Fruit fly (Drosophila melanogaster): ENCODE measurements around the gene jigr1.

jigr1 gene

DNA sequence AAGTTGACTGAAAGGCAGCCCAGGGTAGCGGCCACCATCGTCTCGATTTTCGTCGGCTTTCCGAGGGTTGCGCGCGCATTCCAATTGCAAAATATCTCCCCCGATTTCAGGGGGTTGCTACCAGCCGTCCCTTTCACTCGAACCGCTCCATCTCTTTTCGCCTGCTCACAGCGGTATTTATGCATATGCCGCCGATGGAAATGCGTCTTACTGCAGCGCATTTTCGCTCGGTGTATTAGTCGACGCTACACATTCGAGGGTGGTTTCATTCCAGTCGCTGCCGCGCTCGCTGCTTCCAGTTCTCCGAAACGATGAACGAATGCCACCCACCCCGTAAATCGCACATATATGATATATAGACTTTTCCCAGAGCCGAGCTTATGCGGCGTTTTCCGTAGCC lies 48.5 kb upstream of the jigr1 start (continued):
- TF ChIP-seq Jarid2 (GFP tag; optimal IDR thresholded peaks at IDR 0.05) (no peak), CG2712 (tag; optimal IDR thresholded peaks at IDR 0.05) (no peak), slbo (GFP tag; IDR thresholded peaks at IDR 0.05) (0 out of 2 replicates have a peak, but pooled peaks have one; percentile 13), croc (GFP tag; conservative IDR thresholded peaks at IDR 0.05) (no peak), Lhr (GFP tag; optimal IDR thresholded peaks at IDR 0.05) (no peak), trem (tag; optimal IDR thresholded peaks at IDR 0.05) (no peak), insv (GFP tag; optimal IDR thresholded peaks at IDR 0.05) (no peak), Dll (GFP tag; IDR thresholded peaks at IDR 0.05; ENCODE audit: partially characterized antibody) (no peak), Doc3 (GFP tag; IDR thresholded peaks at IDR 0.05; ENCODE audit: partially characterized antibody) (no peak), vvl (GFP tag; IDR thresholded peaks at IDR 0.05) (no peak), ato (GFP tag; IDR thresholded peaks at IDR 0.05; ENCODE audit: partially characterized antibody) (no peak), ham (GFP tag; IDR thresholded peaks at IDR 0.05) (no peak), CG15011 (GFP tag; optimal IDR thresholded peaks at IDR 0.05) (no peak), hkb (optimal IDR thresholded peaks at IDR 0.05) (no peak), hkb (GFP tag; IDR thresholded peaks at IDR 0.05) (no peak), CG1603 (tag; optimal IDR thresholded peaks at IDR 0.05) (no peak), Ada2b (GFP tag; IDR thresholded peaks at IDR 0.05) (no peak), Trl (optimal IDR thresholded peaks at IDR 0.05) (no peak), Trl (GFP tag; optimal IDR thresholded peaks at IDR 0.05) (peak; percentile 3), cg (GFP tag; optimal IDR thresholded peaks at IDR 0.05) (no peak), CG4424 (GFP tag; optimal IDR thresholded peaks at IDR 0.05) (no peak), CG7271 (tag; optimal IDR thresholded peaks at IDR 0.05) (no peak), fu2 (GFP tag; optimal IDR thresholded peaks at IDR 0.05) (no peak), cwo (GFP tag; optimal IDR thresholded peaks at IDR 0.05) (no peak), CG11093 (GFP tag; IDR thresholded peaks at IDR 0.05) (no peak), CG4730 (GFP tag; IDR thresholded peaks at IDR 0.05) (no peak), YL-1 (GFP tag; optimal IDR thresholded peaks at IDR 0.05) (no peak), CG33213 (GFP tag; optimal IDR thresholded peaks at IDR 0.05) (no peak), CG12769 (tag; optimal IDR thresholded peaks at IDR 0.05) (no peak), Sry-β (GFP tag; optimal IDR thresholded peaks at IDR 0.05) (no peak), Sry-δ (GFP tag; optimal IDR thresholded peaks at IDR 0.05) (no peak), zfh2 (GFP tag; optimal IDR thresholded peaks at IDR 0.05) (no peak), chm (GFP tag; IDR thresholded peaks at IDR 0.05) (peak; percentile 35; the same call in 1 of the 2 replicates), CG3163 (GFP tag; optimal IDR thresholded peaks at IDR 0.05) (no peak), Bteb2 (GFP tag; optimal IDR thresholded peaks at IDR 0.05) (no peak), Adf1 (GFP tag; IDR thresholded peaks at IDR 0.05) (peak; percentile 53; the same call in 1 of the 2 replicates), grau (tag; optimal IDR thresholded peaks at IDR 0.05) (no peak), Deaf1 (tag; optimal IDR thresholded peaks at IDR 0.05) (peak; percentile 90), jigr1 (GFP tag; IDR thresholded peaks at IDR 0.05) (no peak), Atf3 (GFP tag; optimal IDR thresholded peaks at IDR 0.05) (no peak), al (GFP tag; IDR thresholded peaks at IDR 0.05) (no peak), bbx (GFP tag; IDR thresholded peaks at IDR 0.05; ENCODE audit: partially characterized antibody) (no peak), HLH4C (GFP tag; IDR thresholded peaks at IDR 0.05; ENCODE audit: partially characterized antibody) (no peak), CG31365 (tag; optimal IDR thresholded peaks at IDR 0.05) (no peak), tap (tag; optimal IDR thresholded peaks at IDR 0.05) (no peak), CG34422 (GFP tag; IDR thresholded peaks at IDR 0.05) (no peak), zf30C (GFP tag; optimal IDR thresholded peaks at IDR 0.05) (peak; percentile 96), Sox100B (GFP tag; optimal IDR thresholded peaks at IDR 0.05) (no peak), exex (tag; optimal IDR thresholded peaks at IDR 0.05) (no peak), Med (GFP tag) (peak; percentile 73), gem (tag; optimal IDR thresholded peaks at IDR 0.05) (no peak), Lim3 (GFP tag; IDR thresholded peaks at IDR 0.05) (no peak)
